Fruit fly (Drosophila melanogaster) Kc167 (cell line): ENCODE data around the gene betaNACtes3.
"Not testable (repeated sequence)": the region's sequence is repeated elsewhere in the genome, so short reads cannot be mapped to it uniquely, and the experiment has no call there.

Source experiments
- Myc ChIP-seq: fragments of >200 bp; optimal IDR thresholded peaks from 2 replicates; lab custom pipeline; 2017; ENCODE audit warnings: missing external identifiers
- Sin3A ChIP-seq: fragments of >200 bp; optimal IDR thresholded peaks from 2 replicates; lab custom pipeline; 2018; ENCODE audit warnings: missing external identifiers
- h ChIP-seq: fragments of >200 bp; optimal IDR thresholded peaks from 3 replicates; lab custom pipeline; 2018; ENCODE audit warnings: missing external identifiers
- insv ChIP-seq: fragments of >200 bp; optimal IDR thresholded peaks from 3 replicates; lab custom pipeline; 2018; ENCODE audit warnings: missing external identifiers
- psq ChIP-seq: fragments of >200 bp; optimal IDR thresholded peaks from 2 replicates; lab custom pipeline; 2017; ENCODE audit warnings: missing external identifiers
- ttk ChIP-seq: sonication (Bioruptor generic); optimal IDR thresholded peaks from 2 replicates; lab custom pipeline; 2017; ENCODE audit warnings: missing external identifiers

The betaNACtes3 gene

DNA sequence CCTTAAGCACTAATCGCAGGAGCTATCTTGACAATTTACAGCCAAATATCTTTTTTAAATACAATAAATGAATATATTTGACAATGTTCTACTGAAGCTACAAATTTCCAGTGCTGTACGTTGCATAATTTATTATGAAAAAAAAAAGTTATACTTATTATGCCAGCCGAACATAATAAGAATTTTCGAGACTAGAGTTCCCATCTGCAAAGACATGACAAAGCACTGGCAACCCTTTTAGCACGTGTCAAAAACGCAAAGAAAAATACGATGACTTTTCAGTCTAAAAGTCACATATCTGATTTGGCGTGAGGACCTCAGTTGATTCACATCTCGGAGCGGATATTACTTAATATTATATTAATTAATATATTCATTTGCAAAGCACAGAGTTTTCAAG lies at the start of gene betaNACtes3:
Gene betaNACtes3 (plus strand): TSS at position 301 of the 400 bp plus-strand sequence.
- TF ChIP-seq Sin3A, h, Myc (lab: Kevin White, UChicago): not testable (repeated sequence)

DNA sequence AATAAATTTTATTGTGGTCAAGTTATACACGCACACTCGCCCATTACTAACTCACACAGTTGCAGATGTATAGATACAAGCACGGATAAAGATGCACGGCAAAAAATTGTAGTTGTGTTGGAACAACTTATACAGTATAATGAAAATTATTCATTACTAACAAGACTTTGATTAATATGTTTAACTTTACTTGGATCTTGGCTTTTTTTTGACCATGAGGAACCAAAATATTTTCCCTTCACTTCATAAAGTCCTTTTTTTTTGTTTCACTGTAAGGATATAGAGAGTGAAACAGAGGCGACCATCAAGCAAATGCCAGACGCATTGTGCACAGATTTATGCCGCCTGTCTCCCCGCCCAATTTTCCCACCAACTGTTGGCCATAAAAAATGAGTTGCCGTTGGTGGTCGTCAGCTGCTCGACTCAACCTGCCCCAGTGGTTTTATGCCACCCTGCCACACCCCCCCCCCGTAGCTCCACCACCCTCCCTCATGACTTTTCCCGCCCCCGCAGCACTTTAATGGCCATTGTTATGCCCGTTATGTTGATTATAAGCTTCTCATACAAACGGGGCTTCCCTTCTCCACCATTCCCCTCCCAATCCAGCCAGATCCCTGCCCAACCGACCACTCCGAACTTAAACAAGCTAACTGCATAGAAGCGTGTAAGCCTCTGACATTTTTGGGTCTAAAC lies 47.0 kb upstream of the betaNACtes3 start:
- TF ChIP-seq h (lab: Kevin White, UChicago) (no peak), Myc (lab: Kevin White, UChicago) (no peak), Sin3A (lab: Kevin White, UChicago) (no peak), insv (lab: Kevin White, UChicago) (no peak)

DNA sequence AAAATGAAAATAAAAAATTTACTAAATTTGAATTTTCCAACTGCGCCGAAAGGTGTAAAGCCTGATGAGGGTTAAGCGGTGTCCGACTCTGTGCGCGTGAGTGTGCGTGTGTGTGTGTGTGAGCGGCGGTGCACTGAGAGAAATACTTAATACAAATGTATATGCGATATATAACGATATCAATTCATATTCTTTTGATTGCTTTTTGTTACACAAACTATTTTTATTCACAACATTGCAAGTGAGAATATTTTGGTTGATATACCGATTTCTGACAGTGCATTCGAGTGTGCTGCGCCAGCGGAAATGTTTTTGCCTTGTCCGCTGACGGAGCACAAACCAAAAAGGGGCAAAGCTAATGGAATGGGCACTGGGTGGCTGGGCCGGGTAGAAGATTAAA lies 46.4 kb upstream of the betaNACtes3 start:
- TF ChIP-seq Myc (lab: Kevin White, UChicago) (no peak), Sin3A (lab: Kevin White, UChicago) (no peak), insv (lab: Kevin White, UChicago) (no peak), ttk (lab: Kevin White, UChicago) (no peak), psq (lab: Kevin White, UChicago) (no peak), h (lab: Kevin White, UChicago) (no peak)

DNA sequence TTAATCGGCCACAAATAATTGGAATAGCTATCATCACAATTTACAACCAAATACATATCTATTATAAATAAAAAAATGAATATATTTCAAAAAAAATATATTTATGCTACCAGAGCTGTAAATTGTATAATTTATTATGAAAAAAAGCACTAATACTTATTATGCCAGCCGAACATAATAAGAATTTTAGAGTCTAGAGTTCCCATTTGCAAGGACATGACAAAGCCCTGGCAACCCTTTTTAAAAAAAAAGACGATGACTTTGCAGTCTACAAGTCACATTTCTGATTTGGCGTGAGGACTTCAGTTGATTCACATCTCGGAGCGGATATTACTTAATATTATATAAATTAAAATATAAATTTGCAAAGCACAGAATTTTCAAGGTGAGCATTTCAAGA lies 1.4 kb downstream of the betaNACtes3 start, which contains the start of gene betaNACtes4:
Gene betaNACtes4 (plus strand): TSS at position 301 of the 400 bp plus-strand sequence.
- not testable (repeated sequence) for TF ChIP-seq ttk, Sin3A, h (lab: Kevin White, UChicago)
